Fruit fly (Drosophila melanogaster) whole organism: Measurements from ENCODE around the gene CG7264.

ENCODE experiments used
- Dll ChIP-seq: fragments of >200 bp; optimal IDR thresholded peaks from 2 replicates; lab custom pipeline; 2017
- EcR ChIP-seq, 2 experiments: fragments of >200 bp; optimal IDR thresholded peaks; 2 replicates each; lab custom pipeline; 2017; ENCODE audit warnings: missing biosample characterization in 2 of 2, missing genetic modification characterization in 2 of 2, missing genetic modification reagents in 2 of 2
- usp ChIP-seq: fragments of >200 bp; optimal IDR thresholded peaks from 2 replicates; lab custom pipeline; 2017; ENCODE audit warnings: missing biosample characterization, missing genetic modification characterization, mixed read lengths

DNA sequence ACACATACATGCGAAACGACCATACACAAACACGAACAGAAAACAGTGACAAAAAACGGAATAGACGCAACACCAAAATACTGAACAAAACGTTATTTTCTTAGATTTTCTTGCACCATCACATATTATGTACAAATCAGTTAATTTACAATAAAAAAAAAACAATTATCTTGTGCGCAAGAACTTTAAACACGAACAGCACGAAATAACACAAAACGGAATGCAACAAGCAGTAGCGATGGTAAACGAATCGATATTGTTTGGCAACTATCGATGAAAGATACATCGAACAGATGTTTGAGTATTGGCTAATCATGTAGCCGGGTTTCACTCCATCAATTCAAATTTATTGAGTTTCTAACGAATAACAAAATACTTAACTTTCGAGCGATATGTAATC is 39.1 kb upstream of the CG7264 start, which contains the start of gene Pi3K68D:
- no peak for TF ChIP-seq Dll (lab: Kevin White, UChicago)
- TF ChIP-seq usp (GFP tag; lab: Kevin White, UChicago), result no peak
- no peak for TF ChIP-seq EcR (GFP tag; optimal IDR thresholded peaks at IDR 0.05; lab: Kevin White, UChicago)
